Worm (Caenorhabditis elegans) whole organism, young adult: ENCODE data around the gene algn-8.
A peak's percentile ranks its signal among the peaks of the same experiment; 100 is the strongest.

Source experiments
- B0019.2 ChIP-seq: fragments of 200-800 bp; sonication (Bioruptor generic); conservative IDR thresholded peaks from 2 replicates; pipeline ENCODE4 v1.3.6; 2022; ENCODE audit warnings: missing genetic modification reagents, missing genetic modification characterization, missing compliant biosample characterization
- C17E4.6 ChIP-seq: fragments of 200-800 bp; sonication (Bioruptor generic); IDR thresholded peaks from 2 replicates; pipeline ENCODE4 v1.3.6; 2022; ENCODE audit warnings: missing genetic modification reagents, missing genetic modification characterization, missing compliant biosample characterization
- F10E7.11 ChIP-seq: sonication (generic microtip); optimal IDR thresholded peaks from 2 replicates; lab custom pipeline; 2017; ENCODE audit warnings: mild to moderate bottlenecking, missing genetic modification characterization, moderate library complexity, missing compliant biosample characterization
- F33H1.4 ChIP-seq: fragments of 200-800 bp; sonication (Bioruptor generic); IDR thresholded peaks from 2 replicates; pipeline ENCODE4 v1.3.6; 2022; ENCODE audit warnings: missing genetic modification reagents, missing genetic modification characterization, missing compliant biosample characterization
- F52B5.7 ChIP-seq: sonication (generic microtip); optimal IDR thresholded peaks from 2 replicates; lab custom pipeline; 2016; ENCODE audit warnings: mild to moderate bottlenecking, missing genetic modification characterization, missing compliant biosample characterization
- akir-1 ChIP-seq: fragments of 200-800 bp; sonication (Bioruptor generic); optimal IDR thresholded peaks from 2 replicates; lab custom pipeline; 2018; ENCODE audit warnings: mild to moderate bottlenecking, missing genetic modification characterization, moderate library complexity, missing compliant biosample characterization
- ama-1 ChIP-seq, 3 experiments: fragments of 150-350 bp in 1 of 3; sonication (generic microtip) in 2 of 3; optimal IDR thresholded peaks; 2 replicates each; lab custom pipeline; 2014 to 2018; ENCODE audit warnings: missing biosample characterization in 2 of 3, missing genetic modification characterization in 2 of 3, missing genetic modification reagents in 2 of 3
- attf-6 ChIP-seq: fragments of 200-800 bp; sonication (Bioruptor generic); IDR thresholded peaks from 2 replicates; pipeline ENCODE4 v1.3.6; 2022; ENCODE audit warnings: missing genetic modification reagents, missing genetic modification characterization, missing compliant biosample characterization
- bed-1 ChIP-seq: fragments of 200-800 bp; sonication (Bioruptor generic); IDR thresholded peaks from 2 replicates; pipeline ENCODE4 v1.3.6; 2022; ENCODE audit warnings: missing genetic modification reagents, missing genetic modification characterization, missing compliant biosample characterization
- bed-2 ChIP-seq: fragments of 200-800 bp; sonication (Bioruptor generic); IDR thresholded peaks from 2 replicates; pipeline ENCODE4 v1.3.6; 2022; ENCODE audit warnings: missing genetic modification reagents, missing genetic modification characterization, missing compliant biosample characterization
- ccch-3 ChIP-seq: fragments of 200-800 bp; sonication (Bioruptor generic); optimal IDR thresholded peaks from 2 replicates; lab custom pipeline; 2018; ENCODE audit warnings: mild to moderate bottlenecking, missing genetic modification characterization, missing compliant biosample characterization
- cebp-1 ChIP-seq, 2 experiments: fragments of 200-800 bp in 1 of 2; sonication (Bioruptor generic) in 1 of 2; sonication (generic microtip) in 1 of 2; IDR thresholded peaks in 1 of 2; optimal IDR thresholded peaks in 1 of 2; 2 replicates each; pipeline versions ENCODE4 v1.3.6 to Lab custom; 2017 to 2022; ENCODE audit warnings: missing compliant biosample characterization in 2 of 2, missing genetic modification characterization in 2 of 2, mild to moderate bottlenecking in 1 of 2, missing genetic modification reagents in 1 of 2, moderate library complexity in 1 of 2
- ceh-100 ChIP-seq: fragments of 200-800 bp; sonication (Bioruptor generic); IDR thresholded peaks from 2 replicates; pipeline ENCODE4 v1.3.6; 2022; ENCODE audit warnings: missing genetic modification reagents, missing genetic modification characterization, missing compliant biosample characterization
- die-1 ChIP-seq: sonication (generic microtip); optimal IDR thresholded peaks from 2 replicates; lab custom pipeline; 2016; ENCODE audit warnings: missing genotype, mild to moderate bottlenecking, missing genetic modification characterization, missing compliant biosample characterization
- dpff-1 ChIP-seq: sonication (generic microtip); optimal IDR thresholded peaks from 2 replicates; lab custom pipeline; 2017; ENCODE audit warnings: mild to moderate bottlenecking, missing genetic modification characterization, missing compliant biosample characterization
- efl-1 ChIP-seq: fragments of 150-350 bp; optimal IDR thresholded peaks from 2 replicates; lab custom pipeline; 2014; ENCODE audit warnings: missing biosample characterization, missing genetic modification reagents, missing genetic modification characterization
- egl-18 ChIP-seq: fragments of 200-800 bp; sonication (Bioruptor generic); IDR thresholded peaks from 2 replicates; pipeline ENCODE4 v1.3.6; 2022; ENCODE audit warnings: missing genetic modification reagents, missing genetic modification characterization, missing compliant biosample characterization
- hmg-1.2 ChIP-seq: fragments of 200-800 bp; sonication (Bioruptor generic); IDR thresholded peaks from 2 replicates; pipeline ENCODE4 v1.3.6; 2022; ENCODE audit warnings: missing genetic modification reagents, missing genetic modification characterization, missing compliant biosample characterization
- hrde-1 ChIP-seq: sonication (generic microtip); optimal IDR thresholded peaks from 2 replicates; lab custom pipeline; 2016; ENCODE audit warnings: missing genetic modification characterization, mild to moderate bottlenecking, missing compliant biosample characterization, moderate library complexity, missing genotype, missing genetic modification reagents, borderline replicate concordance
- let-526 ChIP-seq: fragments of 200-800 bp; sonication (Bioruptor generic); IDR thresholded peaks from 2 replicates; pipeline ENCODE4 v1.3.6; 2022; ENCODE audit warnings: missing genetic modification reagents, missing genetic modification characterization, missing compliant biosample characterization
- lin-35 ChIP-seq, 3 experiments: fragments of 150-350 bp in 2 of 3; sonication (generic microtip) in 1 of 3; optimal IDR thresholded peaks; 2 replicates each; lab custom pipeline; 2014 to 2018; ENCODE audit warnings: missing biosample characterization in 3 of 3, missing genetic modification characterization in 3 of 3, missing genetic modification reagents in 3 of 3
- lir-1 ChIP-seq: fragments of 200-800 bp; sonication (Bioruptor generic); conservative IDR thresholded peaks from 2 replicates; pipeline ENCODE4 v1.3.6; 2022; ENCODE audit warnings: missing genetic modification reagents, missing genetic modification characterization, missing compliant biosample characterization
- madf-10 ChIP-seq: sonication (generic microtip); optimal IDR thresholded peaks from 2 replicates; lab custom pipeline; 2016; ENCODE audit warnings: mild to moderate bottlenecking, missing genetic modification characterization, missing compliant biosample characterization
- madf-8 ChIP-seq: fragments of 200-800 bp; sonication (Bioruptor generic); conservative IDR thresholded peaks from 2 replicates; pipeline ENCODE4 v1.3.6; 2022; ENCODE audit warnings: missing genetic modification reagents, missing genetic modification characterization, missing compliant biosample characterization
- mes-4 ChIP-seq: sonication (generic microtip); optimal IDR thresholded peaks from 2 replicates; lab custom pipeline; 2016; ENCODE audit warnings: missing genotype, missing genetic modification characterization, missing compliant biosample characterization
- nfya-1 ChIP-seq: sonication (generic microtip); optimal IDR thresholded peaks from 2 replicates; lab custom pipeline; 2017; ENCODE audit warnings: antibody characterized with exemption, missing compliant biosample characterization, missing genetic modification characterization, borderline replicate concordance; ENCODE audit not compliant: insufficient read depth
- nhr-179 ChIP-seq: sonication (generic microtip); optimal IDR thresholded peaks from 2 replicates; lab custom pipeline; 2016; ENCODE audit warnings: mild to moderate bottlenecking, missing genetic modification characterization, missing compliant biosample characterization
- rcor-1 ChIP-seq: fragments of 200-800 bp; sonication (Bioruptor generic); IDR thresholded peaks from 2 replicates; pipeline ENCODE4 v1.3.6; 2022; ENCODE audit warnings: missing genetic modification reagents, missing genetic modification characterization, missing compliant biosample characterization
- rpc-1 ChIP-seq, 2 experiments: fragments of 150-350 bp in 1 of 2; sonication (generic microtip) in 1 of 2; optimal IDR thresholded peaks; 2 replicates each; lab custom pipeline; 2014 to 2018; ENCODE audit warnings: missing biosample characterization in 1 of 2, missing genetic modification characterization in 1 of 2, missing genetic modification reagents in 1 of 2, missing genotype in 1 of 2
- snpc-4 ChIP-seq, 5 experiments: fragments of 150-350 bp in 1 of 5; sonication (generic microtip) in 4 of 5; optimal IDR thresholded peaks; 2 replicates each; lab custom pipeline; 2014 to 2018; ENCODE audit warnings: missing genetic modification characterization in 5 of 5, missing biosample characterization in 3 of 5, antibody characterized with exemption in 2 of 5, mild to moderate bottlenecking in 2 of 5, missing compliant biosample characterization in 2 of 5, missing genotype in 2 of 5, moderate library complexity in 2 of 5, missing genetic modification reagents in 1 of 5
- zfh-2 ChIP-seq: fragments of 200-800 bp; sonication (Bioruptor generic); conservative IDR thresholded peaks from 2 replicates; pipeline ENCODE4 v1.3.6; 2022; ENCODE audit warnings: missing genetic modification reagents, missing genetic modification characterization, missing compliant biosample characterization
- ztf-18 ChIP-seq: sonication (generic microtip); optimal IDR thresholded peaks from 2 replicates; lab custom pipeline; 2016; ENCODE audit warnings: missing genotype, mild to moderate bottlenecking, missing genetic modification characterization, missing compliant biosample characterization
- ztf-28 ChIP-seq: fragments of 200-800 bp; sonication (Bioruptor generic); IDR thresholded peaks from 2 replicates; pipeline ENCODE4 v1.3.6; 2022; ENCODE audit warnings: missing genetic modification reagents, missing genetic modification characterization, missing compliant biosample characterization

Gene algn-8

ce11 chrII:9928470-9928869, 42.2 kb upstream of the algn-8 start (continued):
- TF ChIP-seq rpc-1 (optimal IDR thresholded peaks at IDR 0.05; lab: Kevin White, UChicago), result no peak
- no peak for TF ChIP-seq rpc-1 (tag; optimal IDR thresholded peaks at IDR 0.05; lab: Kevin White, UChicago)
- TF ChIP-seq, all 124 proteins: peak for 0

ce11 chrII:9921622-9922269, 35.5 kb upstream of the algn-8 start, which contains the start of gene C05C10.2:
Gene C05C10.2, plus strand, starts transcription at chrII:9922219.
- TF ChIP-seq hmg-1.2 (GFP tag; lab: Robert Waterston, UW), result peak; percentile 52; the same call in 1 of the 2 replicates
- no peak for TF ChIP-seq ccch-3 (GFP tag; lab: Kevin White, UChicago)

ce11 chrII:9920468-9920867, 34.2 kb upstream of the algn-8 start, which contains the start of gene pho-10:
Gene pho-10, minus strand, starts transcription at chrII:9920568.
- TF ChIP-seq rcor-1 (GFP tag; lab: Robert Waterston, UW) (no peak), zfh-2 (GFP tag; lab: Robert Waterston, UW) (no peak), ztf-28 (GFP tag; lab: Robert Waterston, UW) (no peak), ceh-100 (no peak), F52B5.7 (tag; lab: Kevin White, UChicago) (no peak), die-1 (no peak), egl-18 (no peak), F33H1.4 (no peak), snpc-4 (GFP tag; optimal IDR thresholded peaks at IDR 0.05; lab: Kevin White, UChicago) (no peak), snpc-4 (tag; optimal IDR thresholded peaks at IDR 0.05; lab: Kevin White, UChicago) (no peak), nhr-179 (tag; lab: Kevin White, UChicago) (no peak), let-526 (GFP tag; lab: Robert Waterston, UW) (no peak), bed-1 (GFP tag; lab: Robert Waterston, UW) (no peak), efl-1 (GFP tag; lab: Kevin White, UChicago) (no peak), akir-1 (GFP tag; lab: Kevin White, UChicago) (no peak), madf-8 (GFP tag; lab: Robert Waterston, UW) (no peak), ama-1 (optimal IDR thresholded peaks at IDR 0.05; lab: Kevin White, UChicago) (no peak), ama-1 (GFP tag; optimal IDR thresholded peaks at IDR 0.05; lab: Kevin White, UChicago) (no peak), madf-10 (no peak)

ce11 chrII:9917904-9918303, 31.7 kb upstream of the algn-8 start, which contains the start of gene C05C10.8:
Gene C05C10.8, minus strand, starts transcription at chrII:9918004.
- TF ChIP-seq mes-4 (tag; lab: Kevin White, UChicago) (no peak), ztf-18 (tag; lab: Kevin White, UChicago) (no peak), cebp-1 (GFP tag; IDR thresholded peaks at IDR 0.05; lab: Robert Waterston, UW) (no peak), cebp-1 (tag; optimal IDR thresholded peaks at IDR 0.05; lab: Kevin White, UChicago) (no peak), lin-35 (GFP tag; optimal IDR thresholded peaks at IDR 0.05; lab: Kevin White, UChicago) (no peak)

ce11 chrII:9916177-9916576, 29.9 kb upstream of the algn-8 start, which contains the start of gene F26C11.4:
Gene F26C11.4, minus strand, starts transcription at chrII:9916277.
- TF ChIP-seq F33H1.4, result no peak
- no peak for TF ChIP-seq C17E4.6
- TF ChIP-seq lir-1 (GFP tag; lab: Robert Waterston, UW), result no peak
- no peak for TF ChIP-seq nfya-1 (tag; lab: Kevin White, UChicago)
- no peak for TF ChIP-seq dpff-1 (tag; lab: Kevin White, UChicago)
- no peak for TF ChIP-seq hrde-1 (tag; lab: Kevin White, UChicago)
- TF ChIP-seq F10E7.11 (tag; lab: Kevin White, UChicago), result no peak
- TF ChIP-seq attf-6 (GFP tag; lab: Robert Waterston, UW), result no peak
- no peak for TF ChIP-seq bed-2 (GFP tag; lab: Robert Waterston, UW)
- no peak for TF ChIP-seq B0019.2 (GFP tag; lab: Robert Waterston, UW)
